Fruit fly (Drosophila melanogaster) whole organism, embryonic: Measurements from ENCODE around the gene loqs.

Experiments used
- Ada2b ChIP-seq: fragments of 200-800 bp; sonication (Bioruptor generic); IDR thresholded peaks from 2 replicates; pipeline ENCODE4 v1.3.6; 2022; ENCODE audit warnings: missing biosample characterization, missing genetic modification characterization
- CG10147 ChIP-seq: fragments of 200-800 bp; sonication (Bioruptor generic); optimal IDR thresholded peaks from 2 replicates; lab custom pipeline; 2019; ENCODE audit warnings: missing biosample characterization, mild to moderate bottlenecking, missing genetic modification characterization, moderate library complexity
- CG11085 ChIP-seq: fragments of 200-800 bp; sonication (Bioruptor generic); IDR thresholded peaks from 2 replicates; pipeline ENCODE4 v1.3.6; 2022; ENCODE audit warnings: missing biosample characterization, missing genetic modification characterization
- CG13123 ChIP-seq: fragments of 200-800 bp; sonication (Bioruptor generic); optimal IDR thresholded peaks from 2 replicates; lab custom pipeline; 2016; ENCODE audit warnings: missing biosample characterization, missing genetic modification characterization
- CG1529 ChIP-seq: fragments of 200-800 bp; sonication (Bioruptor generic); optimal IDR thresholded peaks from 3 replicates; lab custom pipeline; 2018; ENCODE audit warnings: missing biosample characterization, missing genetic modification characterization
- CG1602 ChIP-seq: fragments of 200-800 bp; sonication (Bioruptor generic); optimal IDR thresholded peaks from 3 replicates; lab custom pipeline; 2016; ENCODE audit warnings: missing biosample characterization, missing genetic modification characterization
- CG16863 ChIP-seq: fragments of 200-800 bp; sonication (Bioruptor generic); optimal IDR thresholded peaks from 3 replicates; lab custom pipeline; 2016; ENCODE audit warnings: missing biosample characterization, missing genetic modification characterization
- CG18262 ChIP-seq: fragments of 200-800 bp; optimal IDR thresholded peaks from 3 replicates; lab custom pipeline; 2019; ENCODE audit warnings: missing biosample characterization, mild to moderate bottlenecking, missing genetic modification characterization, moderate library complexity
- CG30431 ChIP-seq: fragments of 200-800 bp; sonication (Bioruptor generic); optimal IDR thresholded peaks from 2 replicates; lab custom pipeline; 2017; ENCODE audit warnings: missing biosample characterization, missing genetic modification characterization
- CG3407 ChIP-seq: fragments of 200-800 bp; sonication (Bioruptor generic); optimal IDR thresholded peaks from 2 replicates; lab custom pipeline; 2018; ENCODE audit warnings: missing biosample characterization, mild to moderate bottlenecking, missing genetic modification characterization
- CG3847 ChIP-seq: fragments of 200-800 bp; sonication (Bioruptor generic); IDR thresholded peaks from 2 replicates; pipeline ENCODE4 v1.3.6; 2022; ENCODE audit warnings: missing biosample characterization, missing genetic modification characterization
- CG4617 ChIP-seq: fragments of 200-800 bp; sonication (Bioruptor generic); optimal IDR thresholded peaks from 3 replicates; lab custom pipeline; 2016; ENCODE audit warnings: missing biosample characterization, missing genetic modification characterization, borderline replicate concordance
- CG6175 ChIP-seq: fragments of 200-800 bp; sonication (Bioruptor generic); IDR thresholded peaks from 3 replicates; pipeline ENCODE4 v1.3.6; 2022; ENCODE audit warnings: missing biosample characterization, missing genetic modification characterization
- CG7357 ChIP-seq: fragments of 200-800 bp; sonication (Bioruptor generic); IDR thresholded peaks from 3 replicates; pipeline ENCODE4 v1.3.6; 2022; ENCODE audit warnings: missing biosample characterization, missing genetic modification characterization
- CG7786 ChIP-seq: fragments of 200-800 bp; sonication (Bioruptor generic); optimal IDR thresholded peaks from 2 replicates; lab custom pipeline; 2016; ENCODE audit warnings: missing biosample characterization, missing genetic modification characterization
- CG7987 ChIP-seq: fragments of 200-800 bp; sonication (Bioruptor generic); optimal IDR thresholded peaks from 2 replicates; lab custom pipeline; 2018; ENCODE audit warnings: missing biosample characterization, mild to moderate bottlenecking, missing genetic modification characterization, moderate library complexity
- CG9437 ChIP-seq: fragments of 200-800 bp; sonication (Bioruptor generic); optimal IDR thresholded peaks from 2 replicates; lab custom pipeline; 2018; ENCODE audit warnings: missing biosample characterization, mild to moderate bottlenecking, missing genetic modification characterization
- CHES-1-like ChIP-seq: fragments of 200-800 bp; sonication (Bioruptor generic); optimal IDR thresholded peaks from 2 replicates; lab custom pipeline; 2016; ENCODE audit warnings: missing biosample characterization, missing genetic modification characterization
- Chrac-16 ChIP-seq: fragments of 200-800 bp; sonication (Bioruptor generic); optimal IDR thresholded peaks from 3 replicates; lab custom pipeline; 2016; ENCODE audit warnings: missing biosample characterization, missing genetic modification characterization
- D19B ChIP-seq: fragments of 200-800 bp; sonication (Bioruptor generic); optimal IDR thresholded peaks from 2 replicates; lab custom pipeline; 2017; ENCODE audit warnings: missing biosample characterization, mild to moderate bottlenecking, missing genetic modification characterization
- Dad ChIP-seq: fragments of 200-800 bp; sonication (Bioruptor generic); optimal IDR thresholded peaks from 3 replicates; lab custom pipeline; 2016; ENCODE audit warnings: missing biosample characterization, missing genetic modification characterization
- Fer2 ChIP-seq: fragments of 200-800 bp; sonication (Bioruptor generic); optimal IDR thresholded peaks from 2 replicates; lab custom pipeline; 2018; ENCODE audit warnings: missing biosample characterization, mild to moderate bottlenecking, missing genetic modification characterization, moderate library complexity
- Hmr ChIP-seq: fragments of 200-800 bp; sonication (Bioruptor generic); optimal IDR thresholded peaks from 3 replicates; lab custom pipeline; 2017; ENCODE audit warnings: mild to moderate bottlenecking, missing biosample characterization, missing genetic modification reagents, missing genetic modification characterization
- MTF-1 ChIP-seq: fragments of 200-800 bp; sonication (Bioruptor generic); optimal IDR thresholded peaks from 2 replicates; lab custom pipeline; 2018; ENCODE audit warnings: missing biosample characterization, mild to moderate bottlenecking, missing genetic modification characterization, borderline replicate concordance
- Max ChIP-seq: fragments of 200-800 bp; sonication (Bioruptor generic); optimal IDR thresholded peaks from 2 replicates; lab custom pipeline; 2016; ENCODE audit warnings: missing biosample characterization, mild to moderate bottlenecking, missing genetic modification characterization
- NC2β ChIP-seq: fragments of 200-800 bp; sonication (Bioruptor generic); optimal IDR thresholded peaks from 2 replicates; lab custom pipeline; 2016; ENCODE audit warnings: missing biosample characterization, missing genetic modification characterization
- Nf-YC ChIP-seq: fragments of 200-800 bp; optimal IDR thresholded peaks from 3 replicates; lab custom pipeline; 2019; ENCODE audit warnings: missing biosample characterization, mild to moderate bottlenecking, missing genetic modification characterization, moderate library complexity
- Rx ChIP-seq: fragments of 200-800 bp; sonication (Bioruptor generic); IDR thresholded peaks from 2 replicates; pipeline ENCODE4 v1.3.6; 2022; ENCODE audit warnings: missing biosample characterization, missing genetic modification characterization
- Sox100B ChIP-seq: fragments of 200-800 bp; sonication (Bioruptor generic); optimal IDR thresholded peaks from 3 replicates; lab custom pipeline; 2018; ENCODE audit warnings: missing biosample characterization, mild to moderate bottlenecking, missing genetic modification characterization
- Sry-δ ChIP-seq: fragments of 200-800 bp; sonication (Bioruptor generic); optimal IDR thresholded peaks from 2 replicates; lab custom pipeline; 2016; ENCODE audit warnings: missing biosample characterization, missing genetic modification characterization
- Stat92E ChIP-seq, 3 experiments: fragments of >200 bp in 2 of 3; fragments of 200-800 bp in 1 of 3; sonication (Bioruptor generic) in 1 of 3; optimal IDR thresholded peaks; 2 replicates each; lab custom pipeline; 2017 to 2019; ENCODE audit warnings: missing biosample characterization in 3 of 3, missing genetic modification characterization in 3 of 3, mild to moderate bottlenecking in 1 of 3, moderate library complexity in 1 of 3
- al ChIP-seq: fragments of 200-800 bp; sonication (Bioruptor generic); IDR thresholded peaks from 2 replicates; pipeline ENCODE4 v1.3.6; 2022; ENCODE audit warnings: missing biosample characterization, missing genetic modification characterization
- bigmax ChIP-seq: fragments of 200-800 bp; sonication (Bioruptor generic); optimal IDR thresholded peaks from 2 replicates; lab custom pipeline; 2018; ENCODE audit warnings: missing biosample characterization, mild to moderate bottlenecking, missing genetic modification characterization
- cas ChIP-seq: fragments of 200-800 bp; sonication (Bioruptor generic); IDR thresholded peaks from 2 replicates; pipeline ENCODE4 v1.3.6; 2022; ENCODE audit warnings: missing biosample characterization, missing genetic modification characterization
- disco-r ChIP-seq: fragments of 200-800 bp; sonication (Bioruptor generic); optimal IDR thresholded peaks from 2 replicates; lab custom pipeline; 2016; ENCODE audit warnings: missing biosample characterization, missing genetic modification characterization
- fd3F ChIP-seq: fragments of 200-800 bp; sonication (Bioruptor generic); optimal IDR thresholded peaks from 2 replicates; lab custom pipeline; 2018; ENCODE audit warnings: missing biosample characterization, mild to moderate bottlenecking, missing genetic modification characterization, moderate library complexity
- fu2 ChIP-seq: fragments of 200-800 bp; sonication (Bioruptor generic); optimal IDR thresholded peaks from 2 replicates; lab custom pipeline; 2016; ENCODE audit warnings: missing biosample characterization, missing genetic modification characterization
- hbn ChIP-seq: fragments of 200-800 bp; sonication (Bioruptor generic); IDR thresholded peaks from 2 replicates; pipeline ENCODE4 v1.3.6; 2022; ENCODE audit warnings: missing biosample characterization, missing genetic modification characterization; ENCODE audit not compliant: partially characterized antibody
- her ChIP-seq: fragments of 200-800 bp; sonication (Bioruptor generic); optimal IDR thresholded peaks from 2 replicates; lab custom pipeline; 2016; ENCODE audit warnings: missing biosample characterization, missing genetic modification characterization
- hkb ChIP-seq, 2 experiments: fragments of 200-800 bp in 1 of 2; fragments of >200 bp in 1 of 2; sonication (Bioruptor generic) in 1 of 2; IDR thresholded peaks in 1 of 2; optimal IDR thresholded peaks in 1 of 2; 2 replicates each; pipeline versions ENCODE4 v1.3.6 to Lab custom; 2017 to 2022; ENCODE audit warnings: missing biosample characterization in 1 of 2, missing genetic modification characterization in 1 of 2
- oc ChIP-seq: fragments of 200-800 bp; sonication (Bioruptor generic); optimal IDR thresholded peaks from 2 replicates; lab custom pipeline; 2018; ENCODE audit warnings: missing biosample characterization, mild to moderate bottlenecking, missing genetic modification characterization, moderate library complexity
- pan ChIP-seq, 4 experiments: fragments of >200 bp in 3 of 4; fragments of 200-800 bp in 1 of 4; sonication (Bioruptor generic) in 1 of 4; optimal IDR thresholded peaks in 3 of 4; IDR thresholded peaks in 1 of 4; 2 replicates each; pipeline versions ENCODE4 v1.3.6 to Lab custom; 2017 to 2022; ENCODE audit warnings: missing biosample characterization in 2 of 4, missing genetic modification characterization in 2 of 4, mixed read lengths in 1 of 4
- pita ChIP-seq: fragments of 200-800 bp; sonication (Bioruptor generic); optimal IDR thresholded peaks from 2 replicates; lab custom pipeline; 2017; ENCODE audit warnings: missing biosample characterization, mild to moderate bottlenecking, missing genetic modification characterization
- schlank ChIP-seq: fragments of 200-800 bp; sonication (Bioruptor generic); optimal IDR thresholded peaks from 2 replicates; lab custom pipeline; 2018; ENCODE audit warnings: missing biosample characterization, mild to moderate bottlenecking, missing genetic modification characterization
- sisA ChIP-seq: fragments of 200-800 bp; sonication (Bioruptor generic); IDR thresholded peaks from 2 replicates; pipeline ENCODE4 v1.3.6; 2022; ENCODE audit warnings: missing biosample characterization, missing genetic modification characterization
- slou ChIP-seq: fragments of 200-800 bp; sonication (Bioruptor generic); optimal IDR thresholded peaks from 3 replicates; lab custom pipeline; 2016; ENCODE audit warnings: missing biosample characterization, missing genetic modification characterization
- ttk ChIP-seq: fragments of 200-800 bp; sonication (Bioruptor generic); IDR thresholded peaks from 2 replicates; pipeline ENCODE4 v2.1.2; 2022; ENCODE audit warnings: missing biosample characterization, missing genetic modification characterization
- tx ChIP-seq: fragments of 200-800 bp; sonication (Bioruptor generic); optimal IDR thresholded peaks from 2 replicates; lab custom pipeline; 2016; ENCODE audit warnings: missing biosample characterization, missing genetic modification characterization
- yki ChIP-seq: fragments of >200 bp; optimal IDR thresholded peaks from 3 replicates; lab custom pipeline; 2018
- zen2 ChIP-seq: fragments of 200-800 bp; sonication (Bioruptor generic); IDR thresholded peaks from 3 replicates; pipeline ENCODE4 v1.3.6; 2022; ENCODE audit warnings: missing biosample characterization, missing genetic modification characterization; ENCODE audit not compliant: partially characterized antibody

loqs gene

dm6 chr2L:13370762-13371161 lies 11.7 kb upstream of the loqs start, which contains the start of gene ND-B22 (continued):
- TF ChIP-seq sisA (GFP tag; lab: Robert Waterston, UW) (no peak), CG18262 (peak; percentile 27), Rx (GFP tag; lab: Robert Waterston, UW) (peak; percentile 35), CG16863 (GFP tag; lab: Kevin White, UChicago) (no peak), bigmax (no peak), CG1602 (peak; percentile 24), fu2 (GFP tag; lab: Kevin White, UChicago) (peak; percentile 25), cas (GFP tag; lab: Robert Waterston, UW) (no peak), Sry-δ (GFP tag; lab: Kevin White, UChicago) (peak; percentile 10), Max (GFP tag; lab: Kevin White, UChicago) (peak; percentile 30), CG7987 (GFP tag; lab: Kevin White, UChicago) (peak; percentile 23), CG7786 (GFP tag; lab: Kevin White, UChicago) (peak; percentile 5), yki (no peak), disco-r (GFP tag; lab: Kevin White, UChicago) (no peak), al (GFP tag; lab: Robert Waterston, UW) (no peak), tx (GFP tag; lab: Kevin White, UChicago) (no peak), D19B (peak; percentile 26), zen2 (GFP tag; lab: Robert Waterston, UW) (no peak), Nf-YC (tag; lab: Kevin White, UChicago) (peak; percentile 47), CG30431 (GFP tag; lab: Kevin White, UChicago) (no peak), Fer2 (tag; lab: Kevin White, UChicago) (peak; percentile 19), hbn (peak; percentile 37; the same call in 1 of the 2 replicates), Dad (GFP tag; lab: Kevin White, UChicago) (peak; percentile 50), Chrac-16 (GFP tag; lab: Kevin White, UChicago) (peak; percentile 15), hkb (optimal IDR thresholded peaks at IDR 0.05; lab: Kevin White, UChicago) (no peak), hkb (GFP tag; IDR thresholded peaks at IDR 0.05; lab: Robert Waterston, UW) (peak; percentile 34; the same call in 1 of the 2 replicates), CG10147 (GFP tag; lab: Kevin White, UChicago) (peak; percentile 17), Ada2b (no peak), CG7357 (no peak), CG4617 (GFP tag; lab: Kevin White, UChicago) (peak; percentile 87), CG1529 (GFP tag; lab: Kevin White, UChicago) (no peak), CG9437 (no peak), her (GFP tag; lab: Kevin White, UChicago) (no peak), CG3407 (peak; percentile 26), NC2β (GFP tag; lab: Kevin White, UChicago) (peak; percentile 17), fd3F (no peak), schlank (tag; lab: Kevin White, UChicago) (no peak), CG13123 (GFP tag; lab: Kevin White, UChicago) (no peak), Hmr (peak; percentile 38), pan (optimal IDR thresholded peaks at IDR 0.05; lab: Kevin White, UChicago) (no peak), pan (GFP tag; optimal IDR thresholded peaks at IDR 0.05 in 1 of 2, IDR thresholded peaks at IDR 0.05 in 1 of 2) (no peak), CG3847 (peak; percentile 83), oc (no peak), CG6175 (GFP tag; lab: Robert Waterston, UW) (no peak), slou (peak; percentile 4), CG11085 (0 out of 2 replicates have a peak, but pooled peaks have one; percentile 11), Stat92E (GFP tag; optimal IDR thresholded peaks at IDR 0.05; lab: Kevin White, UChicago) (no peak), ttk (no peak), MTF-1 (GFP tag; lab: Kevin White, UChicago) (no peak), CHES-1-like (GFP tag; lab: Kevin White, UChicago) (no peak), pita (GFP tag; lab: Kevin White, UChicago) (no peak), Sox100B (GFP tag; lab: Kevin White, UChicago) (no peak)
